Worm (Caenorhabditis elegans): ENCODE measurements around the gene Y43E12A.2.
A peak's percentile ranks its signal among the peaks of the same experiment; 100 is the strongest.

Gene Y43E12A.2

DNA sequence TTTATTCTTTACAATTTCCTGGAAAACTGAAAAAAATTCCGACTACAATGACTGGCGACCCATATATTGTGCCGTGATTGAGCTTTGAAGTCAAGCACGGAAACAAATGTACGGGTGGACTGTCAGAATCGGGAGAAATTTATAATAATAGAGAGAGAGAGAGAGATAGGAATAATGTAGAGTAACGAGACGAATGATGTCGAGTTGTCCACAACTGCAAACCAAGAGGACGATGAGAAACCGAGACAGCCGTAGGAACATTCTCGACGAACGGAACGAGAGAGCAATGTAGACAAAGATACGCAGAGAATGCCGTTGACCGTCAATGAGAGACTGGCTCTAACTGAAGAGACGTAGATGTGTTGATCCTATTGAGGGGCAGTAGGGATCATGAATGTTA, 45.7 kb downstream of the Y43E12A.2 start (continued):
- TF ChIP-seq unc-62 (GFP tag; optimal IDR thresholded peaks at IDR 0.05 in 1 of 2) (peak in 1 of 2 experiments; percentile 100), unc-62 (tag; optimal IDR thresholded peaks at IDR 0.05) (no peak), ZK546.5 (tag; optimal IDR thresholded peaks at IDR 0.05) (peak in 1 of 2 experiments; percentile 34), nhr-76 (tag; optimal IDR thresholded peaks at IDR 0.05) (no peak), saeg-2 (GFP tag; IDR thresholded peaks at IDR 0.05) (no peak), lin-29 (GFP tag; IDR thresholded peaks at IDR 0.05) (no peak), tra-1 (GFP tag; IDR thresholded peaks at IDR 0.05) (0 out of 2 replicates have a peak, but pooled peaks have one; percentile 39), T26A8.4 (GFP tag; IDR thresholded peaks at IDR 0.05) (peak; percentile 74), Y105C5A.15 (GFP tag; IDR thresholded peaks at IDR 0.05) (no peak), ama-1 (optimal IDR thresholded peaks at IDR 0.05) (peak; percentile 71), lin-39 (tag; optimal IDR thresholded peaks at IDR 0.05) (no peak), F10B5.3 (tag; optimal IDR thresholded peaks at IDR 0.05) (no peak), ceh-28 (tag; optimal IDR thresholded peaks at IDR 0.05) (no peak), tag-97 (GFP tag; IDR thresholded peaks at IDR 0.05) (no peak), nhr-48 (tag; optimal IDR thresholded peaks at IDR 0.05) (peak; percentile 72), fos-1 (tag; optimal IDR thresholded peaks at IDR 0.05) (no peak), lir-3 (tag; optimal IDR thresholded peaks at IDR 0.05) (no peak), spr-1 (tag; optimal IDR thresholded peaks at IDR 0.05) (peak; percentile 69), Y75B8A.6 (GFP tag; IDR thresholded peaks at IDR 0.05) (no peak), lim-7 (GFP tag; IDR thresholded peaks at IDR 0.05) (no peak), nhr-237 (tag; optimal IDR thresholded peaks at IDR 0.05) (no peak), F37D6.2 (tag; optimal IDR thresholded peaks at IDR 0.05) (peak; percentile 46), cey-2 (tag; optimal IDR thresholded peaks at IDR 0.05; ENCODE audit: borderline replicate concordance, insufficient read depth) (no peak), unc-39 (tag; optimal IDR thresholded peaks at IDR 0.05) (no peak), nhr-28 (tag; optimal IDR thresholded peaks at IDR 0.05) (peak; percentile 89), nhr-102 (tag; optimal IDR thresholded peaks at IDR 0.05) (peak; percentile 55), F26F4.8 (GFP tag; conservative IDR thresholded peaks at IDR 0.05) (no peak), pqm-1 (tag; optimal IDR thresholded peaks at IDR 0.05) (peak; percentile 41), Y48G9A.11 (GFP tag; IDR thresholded peaks at IDR 0.05) (no peak), snpc-4 (tag; optimal IDR thresholded peaks at IDR 0.05) (no peak), daf-16 (GFP tag; optimal IDR thresholded peaks at IDR 0.05) (peak; percentile 53 to 55), daf-16 (tag; optimal IDR thresholded peaks at IDR 0.05) (peak; percentile 85), lin-15B (tag; optimal IDR thresholded peaks at IDR 0.05) (no peak), ztf-7 (tag; optimal IDR thresholded peaks at IDR 0.05) (peak; percentile 32), snpc-1.2 (GFP tag; IDR thresholded peaks at IDR 0.05) (no peak), lsy-2 (tag; optimal IDR thresholded peaks at IDR 0.05) (peak; percentile 61 to 90), T20F7.1 (GFP tag; optimal IDR thresholded peaks at IDR 0.05) (peak; percentile 71), fkh-10 (GFP tag; optimal IDR thresholded peaks at IDR 0.05) (peak; percentile 12), Y5F2A.4 (GFP tag; optimal IDR thresholded peaks at IDR 0.05) (no peak), hlh-11 (tag; optimal IDR thresholded peaks at IDR 0.05) (peak; percentile 94), nhr-77 (tag; optimal IDR thresholded peaks at IDR 0.05) (no peak), dmd-6 (GFP tag; IDR thresholded peaks at IDR 0.05) (peak; percentile 88), zfp-2 (tag; optimal IDR thresholded peaks at IDR 0.05) (no peak), mdt-29 (GFP tag; IDR thresholded peaks at IDR 0.05) (0 out of 2 replicates have a peak, but pooled peaks have one; percentile 16), ceh-32 (tag; optimal IDR thresholded peaks at IDR 0.05; ENCODE audit: poor library complexity) (no peak), ceh-62 (tag; optimal IDR thresholded peaks at IDR 0.05) (no peak), zip-11 (GFP tag; IDR thresholded peaks at IDR 0.05) (no peak), mep-1 (tag; optimal IDR thresholded peaks at IDR 0.05) (peak; percentile 92), rbr-2 (tag; optimal IDR thresholded peaks at IDR 0.05) (peak; percentile 82), ztf-11 (tag; optimal IDR thresholded peaks at IDR 0.05) (no peak), php-3 (GFP tag; IDR thresholded peaks at IDR 0.05) (0 out of 2 replicates have a peak, but pooled peaks have one; percentile 38), mes-2 (tag; optimal IDR thresholded peaks at IDR 0.05; ENCODE audit: poor library complexity, severe bottlenecking) (peak; percentile 76), dpl-1 (GFP tag; optimal IDR thresholded peaks at IDR 0.05) (peak; percentile 56)

All from whole organism, L4 larva.